Worm (Caenorhabditis elegans) whole organism, late embryonic: ENCODE data around the gene msp-40.

ENCODE experiments used
- C08G9.2 ChIP-seq: sonication (generic microtip); optimal IDR thresholded peaks from 2 replicates; lab custom pipeline; 2016; ENCODE audit warnings: mild to moderate bottlenecking, missing genetic modification characterization, moderate library complexity, missing compliant biosample characterization
- C38D4.7 ChIP-seq: fragments of 200-800 bp; sonication (Bioruptor generic); optimal IDR thresholded peaks from 2 replicates; lab custom pipeline; 2018; ENCODE audit warnings: mild to moderate bottlenecking, missing genetic modification characterization, moderate library complexity, missing compliant biosample characterization
- F13H6.1 ChIP-seq: sonication (generic microtip); optimal IDR thresholded peaks from 2 replicates; lab custom pipeline; 2016; ENCODE audit warnings: missing genetic modification characterization, missing compliant biosample characterization
- K02D7.2 ChIP-seq: sonication (generic microtip); optimal IDR thresholded peaks from 2 replicates; lab custom pipeline; 2017; ENCODE audit warnings: mild to moderate bottlenecking, missing genetic modification characterization, missing compliant biosample characterization
- K09A11.1 ChIP-seq: sonication (generic microtip); optimal IDR thresholded peaks from 2 replicates; lab custom pipeline; 2017; ENCODE audit warnings: antibody characterized with exemption, mild to moderate bottlenecking, missing genetic modification characterization, missing compliant biosample characterization; ENCODE audit not compliant: insufficient read depth
- T23F11.4 ChIP-seq: fragments of 200-800 bp; sonication (Bioruptor generic); optimal IDR thresholded peaks from 2 replicates; lab custom pipeline; 2018; ENCODE audit warnings: mild to moderate bottlenecking, missing genetic modification characterization, missing compliant biosample characterization
- Y22D7AL.16 ChIP-seq: sonication (generic microtip); optimal IDR thresholded peaks from 2 replicates; lab custom pipeline; 2016; ENCODE audit warnings: missing genetic modification characterization, missing compliant biosample characterization
- ahr-1 ChIP-seq: sonication (generic microtip); optimal IDR thresholded peaks from 2 replicates; lab custom pipeline; 2016; ENCODE audit warnings: missing genetic modification characterization, missing compliant biosample characterization
- ama-1 ChIP-seq: fragments of 150-350 bp; optimal IDR thresholded peaks from 2 replicates; lab custom pipeline; 2014
- ceh-19 ChIP-seq: fragments of 200-800 bp; sonication (Bioruptor generic); optimal IDR thresholded peaks from 2 replicates; lab custom pipeline; 2018; ENCODE audit warnings: mild to moderate bottlenecking, missing genetic modification characterization, missing compliant biosample characterization
- ceh-2 ChIP-seq: sonication (generic microtip); optimal IDR thresholded peaks from 2 replicates; lab custom pipeline; 2016; ENCODE audit warnings: missing genotype, missing genetic modification characterization, missing compliant biosample characterization
- ceh-22 ChIP-seq: sonication (generic microtip); optimal IDR thresholded peaks from 2 replicates; lab custom pipeline; 2017; ENCODE audit warnings: missing biosample characterization, missing genetic modification characterization
- ceh-30 ChIP-seq: fragments of 150-350 bp; optimal IDR thresholded peaks from 2 replicates; lab custom pipeline; 2014; ENCODE audit warnings: missing biosample characterization, missing genetic modification characterization
- ceh-31 ChIP-seq: sonication (generic microtip); optimal IDR thresholded peaks from 2 replicates; lab custom pipeline; 2016; ENCODE audit warnings: missing genetic modification characterization, missing compliant biosample characterization
- ceh-45 ChIP-seq: fragments of 200-800 bp; sonication (Bioruptor generic); IDR thresholded peaks from 2 replicates; pipeline ENCODE4 v1.3.6; 2022; ENCODE audit warnings: missing genetic modification reagents, missing genetic modification characterization, missing compliant biosample characterization
- ceh-48 ChIP-seq: sonication (generic microtip); optimal IDR thresholded peaks from 2 replicates; lab custom pipeline; 2016; ENCODE audit warnings: missing genetic modification characterization, inconsistent platforms, missing compliant biosample characterization
- dve-1 ChIP-seq: sonication (generic microtip); optimal IDR thresholded peaks from 2 replicates; lab custom pipeline; 2017; ENCODE audit warnings: antibody characterized with exemption, mild to moderate bottlenecking, missing genetic modification characterization, missing compliant biosample characterization
- elt-4 ChIP-seq: sonication (generic microtip); optimal IDR thresholded peaks from 2 replicates; lab custom pipeline; 2016; ENCODE audit warnings: missing genetic modification characterization, missing compliant biosample characterization
- ets-4 ChIP-seq: sonication (generic microtip); optimal IDR thresholded peaks from 2 replicates; lab custom pipeline; 2016; ENCODE audit warnings: missing genetic modification characterization, missing compliant biosample characterization
- eyg-1 ChIP-seq: sonication (generic microtip); optimal IDR thresholded peaks from 2 replicates; lab custom pipeline; 2016; ENCODE audit warnings: missing genotype, missing genetic modification characterization, missing compliant biosample characterization
- fax-1 ChIP-seq: sonication (generic microtip); optimal IDR thresholded peaks from 2 replicates; lab custom pipeline; 2016; ENCODE audit warnings: missing genotype, missing genetic modification characterization, missing compliant biosample characterization
- fkh-10 ChIP-seq: fragments of 150-350 bp; optimal IDR thresholded peaks from 2 replicates; lab custom pipeline; 2014; ENCODE audit warnings: missing biosample characterization, missing genetic modification reagents, missing genetic modification characterization
- hlh-15 ChIP-seq: sonication (generic microtip); optimal IDR thresholded peaks from 2 replicates; lab custom pipeline; 2016; ENCODE audit warnings: missing genetic modification characterization, missing compliant biosample characterization
- hlh-30 ChIP-seq: sonication (generic microtip); optimal IDR thresholded peaks from 2 replicates; lab custom pipeline; 2017; ENCODE audit warnings: antibody characterized with exemption, missing genetic modification characterization, missing compliant biosample characterization; ENCODE audit not compliant: insufficient read depth
- hlh-8 ChIP-seq: sonication (generic microtip); optimal IDR thresholded peaks from 2 replicates; lab custom pipeline; 2016; ENCODE audit warnings: missing genotype, missing genetic modification characterization, missing compliant biosample characterization
- lim-6 ChIP-seq: sonication (generic microtip); optimal IDR thresholded peaks from 2 replicates; lab custom pipeline; 2016; ENCODE audit warnings: missing genetic modification characterization, missing compliant biosample characterization
- lin-11 ChIP-seq: fragments of 200-800 bp; sonication (Bioruptor generic); optimal IDR thresholded peaks from 2 replicates; lab custom pipeline; 2018; ENCODE audit warnings: mild to moderate bottlenecking, missing genetic modification characterization, missing compliant biosample characterization
- madf-2 ChIP-seq: sonication (generic microtip); optimal IDR thresholded peaks from 2 replicates; lab custom pipeline; 2017; ENCODE audit warnings: missing genetic modification characterization, missing compliant biosample characterization
- mec-3 ChIP-seq: sonication (generic microtip); optimal IDR thresholded peaks from 2 replicates; lab custom pipeline; 2016; ENCODE audit warnings: borderline replicate concordance, missing genetic modification characterization, missing compliant biosample characterization
- nfya-1 ChIP-seq: sonication (generic microtip); optimal IDR thresholded peaks from 2 replicates; lab custom pipeline; 2017; ENCODE audit warnings: missing genetic modification characterization, mild to moderate bottlenecking, missing compliant biosample characterization, antibody characterized with exemption, moderate library complexity
- nhr-11 ChIP-seq: fragments of 150-350 bp; optimal IDR thresholded peaks from 2 replicates; lab custom pipeline; 2014; ENCODE audit warnings: missing biosample characterization, missing genetic modification characterization
- nhr-232 ChIP-seq: sonication (generic microtip); optimal IDR thresholded peaks from 2 replicates; lab custom pipeline; 2016; ENCODE audit warnings: missing genetic modification characterization, missing compliant biosample characterization
- pat-9 ChIP-seq: fragments of 200-800 bp; sonication (Bioruptor generic); optimal IDR thresholded peaks from 2 replicates; lab custom pipeline; 2018; ENCODE audit warnings: mild to moderate bottlenecking, missing genetic modification characterization, moderate library complexity, missing compliant biosample characterization
- pax-1 ChIP-seq: fragments of 150-350 bp; optimal IDR thresholded peaks from 2 replicates; lab custom pipeline; 2014; ENCODE audit warnings: missing biosample characterization, missing genetic modification characterization
- pha-2 ChIP-seq: sonication (generic microtip); optimal IDR thresholded peaks from 2 replicates; lab custom pipeline; 2017; ENCODE audit warnings: mild to moderate bottlenecking, missing genetic modification characterization, missing compliant biosample characterization
- pha-4 ChIP-seq: fragments of 150-350 bp; optimal IDR thresholded peaks from 2 replicates; lab custom pipeline; 2018; ENCODE audit warnings: missing biosample characterization, missing genetic modification reagents, missing genetic modification characterization
- ref-2 ChIP-seq: sonication (generic microtip); optimal IDR thresholded peaks from 2 replicates; lab custom pipeline; 2016; ENCODE audit warnings: missing genetic modification characterization, missing compliant biosample characterization
- sdc-2 ChIP-seq: sonication (generic microtip); optimal IDR thresholded peaks from 2 replicates; lab custom pipeline; 2016; ENCODE audit warnings: missing genotype, missing genetic modification characterization, missing compliant biosample characterization
- sox-2 ChIP-seq: fragments of 200-800 bp; sonication (Bioruptor generic); IDR thresholded peaks from 2 replicates; pipeline ENCODE4 v1.3.6; 2022; ENCODE audit warnings: missing genetic modification reagents, missing genetic modification characterization, missing compliant biosample characterization
- sox-4 ChIP-seq: sonication (generic microtip); optimal IDR thresholded peaks from 2 replicates; lab custom pipeline; 2017; ENCODE audit warnings: mild to moderate bottlenecking, missing genetic modification characterization, inconsistent platforms, missing compliant biosample characterization
- syd-9 ChIP-seq: sonication (generic microtip); optimal IDR thresholded peaks from 2 replicates; lab custom pipeline; 2016; ENCODE audit warnings: mild to moderate bottlenecking, missing genetic modification characterization, moderate library complexity, missing compliant biosample characterization
- tbx-2 ChIP-seq: sonication (generic microtip); optimal IDR thresholded peaks from 2 replicates; lab custom pipeline; 2016; ENCODE audit warnings: missing genetic modification characterization, missing compliant biosample characterization
- tbx-7 ChIP-seq: sonication (generic microtip); optimal IDR thresholded peaks from 2 replicates; lab custom pipeline; 2016; ENCODE audit warnings: missing genotype, missing genetic modification characterization, missing compliant biosample characterization
- ttx-3 ChIP-seq: sonication (generic microtip); optimal IDR thresholded peaks from 2 replicates; lab custom pipeline; 2016; ENCODE audit warnings: missing genetic modification reagents, missing genetic modification characterization, missing compliant biosample characterization
- unc-3 ChIP-seq, 2 experiments: fragments of 200-800 bp in 1 of 2; sonication (Bioruptor generic) in 1 of 2; sonication (generic microtip) in 1 of 2; conservative IDR thresholded peaks in 1 of 2; optimal IDR thresholded peaks in 1 of 2; 2 replicates each; pipeline versions ENCODE4 v1.3.6 to Lab custom; 2016 to 2022; ENCODE audit warnings: missing compliant biosample characterization in 2 of 2, missing genetic modification characterization in 2 of 2, missing genetic modification reagents in 1 of 2
- unc-55 ChIP-seq: sonication (generic microtip); optimal IDR thresholded peaks from 2 replicates; lab custom pipeline; 2017; ENCODE audit warnings: missing biosample characterization, missing genetic modification reagents, missing genetic modification characterization
- zip-5 ChIP-seq: sonication (generic microtip); optimal IDR thresholded peaks from 2 replicates; lab custom pipeline; 2016; ENCODE audit warnings: missing genetic modification characterization, missing compliant biosample characterization
- ztf-16 ChIP-seq: sonication (generic microtip); optimal IDR thresholded peaks from 2 replicates; lab custom pipeline; 2017; ENCODE audit warnings: missing genetic modification characterization, missing compliant biosample characterization

The msp-40 gene

DNA sequence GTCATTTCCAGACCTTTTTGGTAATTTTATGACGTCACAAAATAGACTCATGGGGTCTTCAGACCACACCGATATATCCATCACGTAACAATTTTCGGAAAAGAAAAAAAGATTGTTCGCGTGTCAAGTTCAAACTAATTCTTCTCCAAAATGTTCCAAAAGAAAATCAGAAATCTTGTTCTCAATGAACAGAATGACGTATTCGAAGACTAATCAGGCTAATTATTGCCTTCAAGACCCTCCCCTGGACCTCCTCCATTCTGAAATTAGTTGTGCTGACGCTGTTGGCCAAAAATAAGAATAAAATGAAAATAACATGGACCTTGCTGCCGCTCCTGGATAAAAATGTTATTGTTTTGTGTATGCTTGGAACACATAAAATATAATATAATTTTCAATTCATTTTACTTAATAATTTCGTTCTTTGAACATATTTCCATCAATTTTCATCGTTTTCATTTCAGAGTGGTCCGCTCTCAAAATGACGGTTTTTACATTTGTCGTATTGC lies 35.3 kb upstream of the msp-40 start, which contains the start of gene F26G1.15:
Gene F26G1.15 (plus strand): TSS at position 459 of the 509 bp plus-strand sequence.
- TF ChIP-seq fkh-10 (GFP tag; lab: Kevin White, UChicago): no peak
- no peak for TF ChIP-seq madf-2 (tag; lab: Kevin White, UChicago)
- TF ChIP-seq sdc-2 (tag; lab: Kevin White, UChicago): no peak
- no peak for TF ChIP-seq fax-1
- TF ChIP-seq hlh-15: no peak
- no peak for TF ChIP-seq eyg-1 (tag; lab: Kevin White, UChicago)
- TF ChIP-seq F13H6.1: no peak
- no peak for TF ChIP-seq ets-4 (tag; lab: Kevin White, UChicago)

DNA sequence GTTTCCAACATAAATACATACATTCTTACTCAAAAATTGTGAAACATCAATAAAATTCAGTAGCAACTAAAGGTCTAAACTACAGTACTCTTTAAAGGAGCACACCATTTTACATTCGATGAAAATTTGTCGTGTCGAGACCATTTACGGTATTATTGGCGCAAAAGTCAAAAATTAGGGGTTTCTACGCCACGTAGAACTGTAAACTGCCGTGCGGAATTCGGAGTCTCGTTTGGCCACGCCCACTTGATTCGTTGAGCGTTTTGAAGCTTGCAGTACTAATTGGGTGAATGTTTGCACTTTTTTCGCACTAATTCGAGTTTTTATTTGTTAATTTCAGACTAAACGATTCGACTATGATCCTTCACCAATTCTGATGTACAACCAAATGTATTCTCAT lies 34.5 kb upstream of the msp-40 start:
- TF ChIP-seq ceh-22 (tag; lab: Kevin White, UChicago): no peak
- no peak for TF ChIP-seq tbx-2 (tag; lab: Kevin White, UChicago)
- no peak for TF ChIP-seq F13H6.1
- no peak for TF ChIP-seq ttx-3 (tag; lab: Kevin White, UChicago)
- TF ChIP-seq ceh-31 (tag; lab: Kevin White, UChicago): no peak
- TF ChIP-seq ceh-30 (tag; lab: Kevin White, UChicago): no peak
- no peak for TF ChIP-seq C38D4.7
- TF ChIP-seq T23F11.4: no peak
- TF ChIP-seq ceh-45 (GFP tag; lab: Robert Waterston, UW): no peak
- no peak for TF ChIP-seq ceh-48
- no peak for TF ChIP-seq sdc-2 (tag; lab: Kevin White, UChicago)
- TF ChIP-seq sox-2 (GFP tag; lab: Robert Waterston, UW): no peak

- TF ChIP-seq pha-2 (tag; lab: Kevin White, UChicago) (peak; percentile 39), Y22D7AL.16 (tag; lab: Kevin White, UChicago) (no peak), hlh-30 (tag; lab: Kevin White, UChicago) (no peak), nhr-232 (no peak), K09A11.1 (tag; lab: Kevin White, UChicago) (no peak), nhr-11 (tag; lab: Kevin White, UChicago) (no peak), ets-4 (tag; lab: Kevin White, UChicago) (peak; percentile 94), ttx-3 (tag; lab: Kevin White, UChicago) (peak; percentile 58), unc-3 (GFP tag; conservative IDR thresholded peaks at IDR 0.05; lab: Robert Waterston, UW) (no peak), unc-3 (tag; optimal IDR thresholded peaks at IDR 0.05; lab: Kevin White, UChicago) (no peak), ama-1 (lab: Kevin White, UChicago) (no peak), sox-4 (no peak), ztf-16 (peak; percentile 43), madf-2 (tag; lab: Kevin White, UChicago) (no peak), tbx-7 (tag; lab: Kevin White, UChicago) (peak; percentile 93), pat-9 (tag; lab: Kevin White, UChicago) (no peak), lin-11 (tag; lab: Kevin White, UChicago) (no peak), dve-1 (tag; lab: Kevin White, UChicago) (no peak), nfya-1 (tag; lab: Kevin White, UChicago) (no peak), ahr-1 (tag; lab: Kevin White, UChicago) (peak; percentile 73), ref-2 (tag; lab: Kevin White, UChicago) (peak; percentile 72), ceh-30 (tag; lab: Kevin White, UChicago) (no peak), lim-6 (tag; lab: Kevin White, UChicago) (peak; percentile 50), zip-5 (tag; lab: Kevin White, UChicago) (peak; percentile 83), unc-55 (GFP tag; lab: Kevin White, UChicago) (no peak), elt-4 (tag; lab: Kevin White, UChicago) (no peak), mec-3 (tag; lab: Kevin White, UChicago) (peak; percentile 65), K02D7.2 (no peak), ceh-2 (peak; percentile 90), syd-9 (tag; lab: Kevin White, UChicago) (no peak), ceh-19 (GFP tag; lab: Kevin White, UChicago) (no peak), pha-4 (tag; lab: Kevin White, UChicago) (no peak), tbx-2 (tag; lab: Kevin White, UChicago) (peak; percentile 92), ceh-31 (tag; lab: Kevin White, UChicago) (peak; percentile 90), C38D4.7 (no peak), pax-1 (tag; lab: Kevin White, UChicago) (no peak), ceh-22 (tag; lab: Kevin White, UChicago) (no peak), C08G9.2 (tag; lab: Kevin White, UChicago) (peak; percentile 93), hlh-8 (peak; percentile 90)
Observed at ce11 chrII:4791272-4791671, 33.9 kb upstream of the msp-40 start, which contains the start of gene F26G1.1. TSS of gene F26G1.1 (plus strand) at chrII:4791618.
